Worm (Caenorhabditis elegans): ENCODE data around the gene parg-1.

parg-1 gene

ce11 chrIV:8772800-8773256 lies 26.8 kb downstream of the parg-1 start, which contains the start of gene F20C5.6:
F20C5.6 (minus strand) TSS chrIV:8773206.
- no peak for TF ChIP-seq Y55F3AM.14 (GFP tag; optimal IDR thresholded peaks at IDR 0.05)
- no peak for TF ChIP-seq nhr-237 (tag; optimal IDR thresholded peaks at IDR 0.05)
- no peak for TF ChIP-seq blmp-1 (tag; optimal IDR thresholded peaks at IDR 0.05; ENCODE audit: insufficient read depth)
- no peak for TF ChIP-seq ZK546.5 (tag; optimal IDR thresholded peaks at IDR 0.05)
- TF ChIP-seq mab-5 (tag; optimal IDR thresholded peaks at IDR 0.05), result no peak

- TF ChIP-seq crh-2 (tag; optimal IDR thresholded peaks at IDR 0.05) (no peak), ama-1 (optimal IDR thresholded peaks at IDR 0.05) (no peak), aly-2 (tag; optimal IDR thresholded peaks at IDR 0.05) (no peak), nhr-6 (tag; optimal IDR thresholded peaks at IDR 0.05) (no peak), lin-13 (GFP tag; optimal IDR thresholded peaks at IDR 0.05) (no peak), ceh-16 (tag; optimal IDR thresholded peaks at IDR 0.05) (no peak), R02D3.7 (tag; optimal IDR thresholded peaks at IDR 0.05) (no peak), nhr-237 (tag; optimal IDR thresholded peaks at IDR 0.05) (no peak), C34F6.9 (tag; optimal IDR thresholded peaks at IDR 0.05) (no peak), elt-1 (tag; optimal IDR thresholded peaks at IDR 0.05) (no peak), skn-1 (tag; optimal IDR thresholded peaks at IDR 0.05) (no peak), sem-4 (tag; optimal IDR thresholded peaks at IDR 0.05) (no peak), snpc-4 (tag; optimal IDR thresholded peaks at IDR 0.05) (no peak), nhr-11 (tag; optimal IDR thresholded peaks at IDR 0.05) (no peak), lsy-2 (tag; optimal IDR thresholded peaks at IDR 0.05) (no peak), gmeb-1 (tag; optimal IDR thresholded peaks at IDR 0.05) (no peak)
These were observed 32.0 kb downstream of the parg-1 start, which contains the start of gene C33D9.6 for ce11 chrIV:8778045-8778444. C33D9.6 (minus strand) TSS chrIV:8778145.

- TF ChIP-seq nhr-6 (tag; optimal IDR thresholded peaks at IDR 0.05) (peak; percentile 46), gmeb-1 (tag; optimal IDR thresholded peaks at IDR 0.05) (peak; percentile 70), fos-1 (tag; optimal IDR thresholded peaks at IDR 0.05) (peak; percentile 90), nhr-129 (tag; optimal IDR thresholded peaks at IDR 0.05) (peak; percentile 96), R02D3.7 (tag; optimal IDR thresholded peaks at IDR 0.05) (no peak), lin-11 (tag; optimal IDR thresholded peaks at IDR 0.05) (no peak), C34F6.9 (tag; optimal IDR thresholded peaks at IDR 0.05) (peak; percentile 88), sma-3 (GFP tag; optimal IDR thresholded peaks at IDR 0.05) (peak; percentile 57), ztf-1 (GFP tag; conservative IDR thresholded peaks at IDR 0.05) (no peak), aly-2 (tag; optimal IDR thresholded peaks at IDR 0.05) (no peak), peb-1 (tag; optimal IDR thresholded peaks at IDR 0.05) (peak; percentile 74), unc-39 (tag; optimal IDR thresholded peaks at IDR 0.05) (no peak), F13H6.1 (tag; optimal IDR thresholded peaks at IDR 0.05) (peak; percentile 85), nhr-25 (tag; optimal IDR thresholded peaks at IDR 0.05) (peak; percentile 94), ceh-16 (tag; optimal IDR thresholded peaks at IDR 0.05) (peak; percentile 41), mab-5 (tag; optimal IDR thresholded peaks at IDR 0.05) (peak; percentile 9), nhr-21 (tag; optimal IDR thresholded peaks at IDR 0.05) (peak; percentile 68), sma-9 (GFP tag; optimal IDR thresholded peaks at IDR 0.05) (peak; percentile 73), sma-9 (tag; optimal IDR thresholded peaks at IDR 0.05) (no peak), nhr-10 (tag; optimal IDR thresholded peaks at IDR 0.05) (no peak), blmp-1 (tag; optimal IDR thresholded peaks at IDR 0.05; ENCODE audit: insufficient read depth) (peak; percentile 52), dmd-4 (tag; optimal IDR thresholded peaks at IDR 0.05) (no peak), unc-55 (GFP tag; optimal IDR thresholded peaks at IDR 0.05) (peak; percentile 45), snpc-4 (tag; optimal IDR thresholded peaks at IDR 0.05) (peak; percentile 51), alr-1 (tag; optimal IDR thresholded peaks at IDR 0.05) (no peak), crh-2 (tag; optimal IDR thresholded peaks at IDR 0.05) (peak; percentile 34), sem-4 (tag; optimal IDR thresholded peaks at IDR 0.05) (peak; percentile 27), ama-1 (optimal IDR thresholded peaks at IDR 0.05) (no peak), egl-27 (tag; optimal IDR thresholded peaks at IDR 0.05) (peak; percentile 84), lsy-2 (tag; optimal IDR thresholded peaks at IDR 0.05) (peak in 1 of 2 experiments; percentile 66), mdl-1 (tag; optimal IDR thresholded peaks at IDR 0.05) (peak in 1 of 2 experiments; percentile 48), nhr-23 (tag; optimal IDR thresholded peaks at IDR 0.05) (no peak)
These were observed 36.1 kb downstream of the parg-1 start for ce11 chrIV:8782172-8782571.
